Worm (Caenorhabditis elegans) whole organism, mixed stage, embryonic: Measurements from ENCODE around the gene C44C10.9.
A peak's percentile ranks its signal among the peaks of the same experiment; 100 is the strongest.

ENCODE experiments used
- M03D4.4 ChIP-seq: sonication (generic microtip); optimal IDR thresholded peaks from 2 replicates; lab custom pipeline; 2017; ENCODE audit warnings: mild to moderate bottlenecking, missing genetic modification characterization, missing compliant biosample characterization
- bed-3 ChIP-seq: fragments of 200-800 bp; sonication (Bioruptor generic); optimal IDR thresholded peaks from 3 replicates; lab custom pipeline; 2018; ENCODE audit warnings: mild to moderate bottlenecking, missing genetic modification characterization, moderate library complexity, missing compliant biosample characterization
- blmp-1 ChIP-seq: fragments of 150-350 bp; optimal IDR thresholded peaks from 2 replicates; lab custom pipeline; 2014; ENCODE audit warnings: missing biosample characterization, missing genetic modification characterization
- ceh-39 ChIP-seq: fragments of 150-350 bp; optimal IDR thresholded peaks from 2 replicates; lab custom pipeline; 2014; ENCODE audit warnings: missing biosample characterization, missing genetic modification characterization
- ceh-43 ChIP-seq: fragments of 200-800 bp; sonication (Bioruptor generic); optimal IDR thresholded peaks from 2 replicates; lab custom pipeline; 2018; ENCODE audit warnings: mild to moderate bottlenecking, missing genetic modification characterization, moderate library complexity, missing compliant biosample characterization
- ceh-83 ChIP-seq: fragments of 200-800 bp; sonication (Bioruptor generic); optimal IDR thresholded peaks from 2 replicates; lab custom pipeline; 2018; ENCODE audit warnings: mild to moderate bottlenecking, missing genetic modification characterization, missing compliant biosample characterization
- ces-1 ChIP-seq: fragments of 150-350 bp; optimal IDR thresholded peaks from 2 replicates; lab custom pipeline; 2014; ENCODE audit warnings: missing biosample characterization, missing genetic modification reagents, missing genetic modification characterization
- cnd-1 ChIP-seq: fragments of 200-800 bp; sonication (Bioruptor generic); optimal IDR thresholded peaks from 2 replicates; lab custom pipeline; 2018; ENCODE audit warnings: mild to moderate bottlenecking, missing genetic modification characterization, missing compliant biosample characterization
- drap-1 ChIP-seq: fragments of 200-800 bp; sonication (Bioruptor generic); optimal IDR thresholded peaks from 3 replicates; lab custom pipeline; 2018; ENCODE audit warnings: mild to moderate bottlenecking, missing genetic modification characterization, missing compliant biosample characterization
- elt-1 ChIP-seq: sonication (generic microtip); optimal IDR thresholded peaks from 2 replicates; lab custom pipeline; 2017; ENCODE audit warnings: missing genetic modification characterization, mild to moderate bottlenecking, missing compliant biosample characterization, antibody characterized with exemption, moderate library complexity, borderline replicate concordance; ENCODE audit not compliant: insufficient read depth
- ham-2 ChIP-seq: fragments of 200-800 bp; sonication (Bioruptor generic); optimal IDR thresholded peaks from 2 replicates; lab custom pipeline; 2018; ENCODE audit warnings: mild to moderate bottlenecking, missing genetic modification characterization, missing compliant biosample characterization
- hlh-1 ChIP-seq: fragments of 150-350 bp; optimal IDR thresholded peaks from 2 replicates; lab custom pipeline; 2014; ENCODE audit warnings: missing biosample characterization, missing genetic modification reagents, missing genetic modification characterization
- lin-13 ChIP-seq: fragments of 150-350 bp; optimal IDR thresholded peaks from 2 replicates; lab custom pipeline; 2014; ENCODE audit warnings: missing biosample characterization, missing genetic modification characterization
- lin-32 ChIP-seq: fragments of 200-800 bp; sonication (Bioruptor generic); optimal IDR thresholded peaks from 2 replicates; lab custom pipeline; 2018; ENCODE audit warnings: mild to moderate bottlenecking, missing genetic modification characterization, missing compliant biosample characterization
- lsy-2 ChIP-seq: fragments of 150-350 bp; optimal IDR thresholded peaks from 2 replicates; lab custom pipeline; 2014; ENCODE audit warnings: missing biosample characterization, missing genetic modification characterization
- mab-5 ChIP-seq: fragments of 150-350 bp; optimal IDR thresholded peaks from 2 replicates; lab custom pipeline; 2014; ENCODE audit warnings: missing biosample characterization, missing genetic modification characterization
- mls-2 ChIP-seq: sonication (generic microtip); optimal IDR thresholded peaks from 2 replicates; lab custom pipeline; 2016; ENCODE audit warnings: mild to moderate bottlenecking, missing genetic modification characterization, moderate library complexity, missing compliant biosample characterization
- nhr-12 ChIP-seq: fragments of 150-350 bp; optimal IDR thresholded peaks from 2 replicates; lab custom pipeline; 2014; ENCODE audit warnings: missing biosample characterization, missing genetic modification characterization
- nhr-2 ChIP-seq: fragments of 150-350 bp; optimal IDR thresholded peaks from 2 replicates; lab custom pipeline; 2014; ENCODE audit warnings: missing biosample characterization, missing genetic modification characterization
- nhr-237 ChIP-seq: fragments of 150-350 bp; optimal IDR thresholded peaks from 2 replicates; lab custom pipeline; 2014; ENCODE audit warnings: missing biosample characterization, missing genetic modification characterization
- nhr-28 ChIP-seq: fragments of 150-350 bp; optimal IDR thresholded peaks from 2 replicates; lab custom pipeline; 2014; ENCODE audit warnings: missing biosample characterization, missing genetic modification characterization
- pha-4 ChIP-seq: fragments of 150-350 bp; optimal IDR thresholded peaks from 2 replicates; lab custom pipeline; 2018; ENCODE audit warnings: missing biosample characterization, missing genetic modification reagents, missing genetic modification characterization
- sem-2 ChIP-seq: fragments of 200-800 bp; sonication (Bioruptor generic); optimal IDR thresholded peaks from 2 replicates; lab custom pipeline; 2018; ENCODE audit warnings: mild to moderate bottlenecking, missing genetic modification characterization, missing compliant biosample characterization
- snpc-4 ChIP-seq: fragments of 150-350 bp; optimal IDR thresholded peaks from 2 replicates; lab custom pipeline; 2014; ENCODE audit warnings: missing biosample characterization, missing genetic modification characterization
- sptf-1 ChIP-seq: sonication (generic microtip); optimal IDR thresholded peaks from 2 replicates; lab custom pipeline; 2017; ENCODE audit warnings: mild to moderate bottlenecking, missing genetic modification characterization, moderate library complexity, missing compliant biosample characterization
- tbx-8 ChIP-seq: fragments of 200-800 bp; sonication (Bioruptor generic); optimal IDR thresholded peaks from 2 replicates; lab custom pipeline; 2018; ENCODE audit warnings: mild to moderate bottlenecking, missing genetic modification characterization, moderate library complexity, missing compliant biosample characterization
- unc-39 ChIP-seq: fragments of 150-350 bp; optimal IDR thresholded peaks from 2 replicates; lab custom pipeline; 2014; ENCODE audit warnings: missing biosample characterization, missing genetic modification characterization
- unc-62 ChIP-seq: fragments of 150-350 bp; optimal IDR thresholded peaks from 2 replicates; lab custom pipeline; 2014; ENCODE audit warnings: missing biosample characterization, missing genetic modification reagents, missing genetic modification characterization
- zip-8 ChIP-seq: fragments of 150-350 bp; optimal IDR thresholded peaks from 2 replicates; lab custom pipeline; 2014; ENCODE audit warnings: missing biosample characterization, missing genetic modification characterization
- ztf-11 ChIP-seq: fragments of 150-350 bp; optimal IDR thresholded peaks from 2 replicates; lab custom pipeline; 2014; ENCODE audit warnings: missing biosample characterization, missing genetic modification characterization

The C44C10.9 gene

ce11 chrX:11753155-11753554 is 36.8 kb upstream of the C44C10.9 start:
- TF ChIP-seq unc-39 (tag; lab: Kevin White, UChicago) = no peak
- no peak for TF ChIP-seq nhr-28 (tag; lab: Kevin White, UChicago)
- no peak for TF ChIP-seq ceh-43 (GFP tag; lab: Kevin White, UChicago)
- TF ChIP-seq sptf-1 = no peak
- TF ChIP-seq drap-1 = no peak
- TF ChIP-seq hlh-1 (tag; lab: Kevin White, UChicago) = no peak

ce11 chrX:11752289-11752688 is 36.0 kb upstream of the C44C10.9 start:
- TF ChIP-seq snpc-4 (tag; lab: Kevin White, UChicago) (no peak), blmp-1 (no peak), M03D4.4 (tag; lab: Kevin White, UChicago) (no peak), nhr-28 (tag; lab: Kevin White, UChicago) (no peak), sem-2 (GFP tag; lab: Kevin White, UChicago) (no peak), lin-13 (tag; lab: Kevin White, UChicago) (no peak)
- TF ChIP-seq, all 35 proteins: peak for 0

DNA sequence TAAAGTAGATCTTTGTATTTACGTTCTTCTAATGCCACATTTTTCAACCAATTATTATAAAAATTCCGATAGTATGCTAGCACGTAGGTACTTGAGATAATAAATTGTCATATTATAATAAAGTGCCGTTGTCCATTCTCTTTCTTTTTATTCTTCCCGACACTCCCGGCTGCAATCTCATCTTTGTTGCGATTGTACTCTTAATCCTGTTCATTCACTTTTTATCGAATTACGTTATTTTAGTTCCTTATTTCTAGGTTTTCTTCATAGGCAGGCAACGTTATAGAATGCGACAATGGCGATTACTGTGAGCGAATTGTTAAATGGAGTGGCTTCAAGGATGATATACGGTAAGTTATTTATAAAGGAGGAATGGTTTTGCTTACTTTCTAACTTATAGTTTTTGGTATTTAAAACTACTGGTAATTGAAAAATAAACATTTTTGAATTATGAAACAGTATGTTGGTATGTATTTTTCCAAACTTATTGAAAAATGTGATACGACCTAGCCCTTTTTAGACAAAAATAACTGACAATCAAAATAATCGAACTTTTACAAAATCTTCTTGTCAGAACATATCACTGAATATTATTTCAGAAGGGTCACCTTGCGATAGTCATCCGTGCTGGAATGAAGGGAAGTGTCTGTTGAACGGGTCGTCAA is 29.6 kb upstream of the C44C10.9 start, which contains the start of gene C40H5.2:
TSS of gene C40H5.2 (plus strand) at position 256 of the 665 bp plus-strand sequence.
- peak; percentile 15 for TF ChIP-seq ces-1 (GFP tag; lab: Kevin White, UChicago)
- TF ChIP-seq sem-2 (GFP tag; lab: Kevin White, UChicago) = no peak
- TF ChIP-seq sptf-1 = no peak

DNA sequence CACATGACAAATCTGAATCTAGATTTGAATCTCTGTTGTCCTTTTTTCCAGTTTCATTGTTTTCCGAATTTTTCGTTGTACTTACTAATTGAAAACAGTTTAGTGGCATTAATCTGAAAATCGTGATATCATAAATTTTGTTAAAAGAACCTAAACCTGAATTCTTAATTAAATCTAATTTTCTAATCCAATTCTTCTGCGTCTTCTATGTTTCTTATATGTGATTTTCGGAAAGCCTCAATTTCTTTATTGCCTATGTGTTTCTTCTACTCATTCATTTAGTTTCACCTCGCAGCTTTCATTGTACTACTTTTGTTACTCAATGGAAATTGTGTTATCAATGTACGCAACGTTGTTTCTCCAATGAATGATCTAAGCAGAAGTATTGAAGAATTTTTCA is 27.4 kb upstream of the C44C10.9 start:
- TF ChIP-seq ces-1 (GFP tag; lab: Kevin White, UChicago) (peak; percentile 78), hlh-1 (tag; lab: Kevin White, UChicago) (no peak)

DNA sequence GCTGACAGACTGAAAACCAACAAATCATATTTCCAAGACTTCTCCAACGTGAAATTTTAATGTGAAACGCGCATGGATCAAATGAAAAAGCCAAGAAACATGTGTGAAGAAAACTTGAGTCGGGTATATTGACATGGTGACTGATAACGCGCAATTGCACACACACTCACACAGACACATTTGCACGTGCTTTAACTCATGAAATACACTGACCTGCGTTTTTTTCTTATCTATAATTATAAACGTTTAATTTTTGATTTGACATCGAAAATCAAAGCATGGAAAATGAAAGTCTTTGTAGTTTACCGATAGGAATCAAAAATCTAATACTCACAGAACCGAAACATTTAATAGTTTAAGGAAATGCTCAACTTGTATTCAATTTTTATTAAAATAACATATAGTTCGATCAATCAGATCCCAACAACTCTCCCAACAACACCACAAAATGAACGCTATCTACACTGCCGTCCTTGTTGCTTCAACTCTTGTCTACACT is 22.3 kb upstream of the C44C10.9 start, which contains the start of gene nspa-9:
TSS of gene nspa-9 (plus strand) at position 449 of the 499 bp plus-strand sequence.
- no peak for TF ChIP-seq tbx-8 (GFP tag; lab: Kevin White, UChicago)
- TF ChIP-seq ham-2 (GFP tag; lab: Kevin White, UChicago) = no peak
- TF ChIP-seq drap-1 = no peak
- no peak for TF ChIP-seq unc-39 (tag; lab: Kevin White, UChicago)

DNA sequence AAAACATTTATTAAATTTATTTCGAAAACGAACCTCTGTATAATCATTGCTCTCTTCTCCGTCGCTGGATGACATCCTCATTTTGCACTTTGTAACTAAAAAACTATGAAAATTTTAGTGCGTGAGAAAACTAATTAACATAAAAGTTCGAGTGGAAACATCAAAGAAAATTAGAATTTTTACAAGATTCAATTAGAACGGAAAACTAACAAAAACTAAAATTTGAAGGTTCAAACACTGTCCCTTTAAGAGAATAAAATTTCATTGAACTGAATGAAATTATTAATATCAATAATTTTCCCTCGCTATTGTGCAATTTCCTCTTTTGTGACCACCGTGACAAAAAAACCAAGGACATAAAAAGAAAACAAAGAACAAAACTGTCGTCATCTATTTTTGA is 20.7 kb upstream of the C44C10.9 start, which contains the start of gene D1053.3:
TSS of gene D1053.3 (minus strand) at position 101 of the 400 bp plus-strand sequence.
- TF ChIP-seq bed-3 (GFP tag; lab: Kevin White, UChicago) (no peak), ceh-39 (no peak), elt-1 (tag; lab: Kevin White, UChicago) (no peak), lin-13 (tag; lab: Kevin White, UChicago) (no peak), M03D4.4 (tag; lab: Kevin White, UChicago) (no peak), hlh-1 (tag; lab: Kevin White, UChicago) (no peak), ces-1 (GFP tag; lab: Kevin White, UChicago) (no peak), pha-4 (no peak), lin-32 (no peak), unc-62 (GFP tag; lab: Kevin White, UChicago) (no peak)

- TF ChIP-seq mls-2 = no peak
- no peak for TF ChIP-seq nhr-237
- TF ChIP-seq blmp-1 = no peak
- no peak for TF ChIP-seq hlh-1 (tag; lab: Kevin White, UChicago)
- no peak for TF ChIP-seq nhr-2 (tag; lab: Kevin White, UChicago)
- no peak for TF ChIP-seq zip-8
- no peak for TF ChIP-seq ztf-11 (tag; lab: Kevin White, UChicago)
- TF ChIP-seq mab-5 (tag; lab: Kevin White, UChicago) = no peak
- no peak for TF ChIP-seq sptf-1
- no peak for TF ChIP-seq lsy-2
- no peak for TF ChIP-seq unc-62 (GFP tag; lab: Kevin White, UChicago)
- TF ChIP-seq ceh-83 (GFP tag; lab: Kevin White, UChicago) = no peak
- no peak for TF ChIP-seq nhr-28 (tag; lab: Kevin White, UChicago)
- TF ChIP-seq cnd-1 (tag; lab: Kevin White, UChicago) = no peak
- no peak for TF ChIP-seq nhr-12
- TF ChIP-seq M03D4.4 (tag; lab: Kevin White, UChicago) = no peak
Observed at ce11 chrX:11734110-11734509, 17.8 kb upstream of the C44C10.9 start.
